Worm (Caenorhabditis elegans) whole organism, L1 larva: ENCODE data around the gene H41C03.3.

Experiments
- C16A3.4 ChIP-seq: fragments of 150-350 bp; optimal IDR thresholded peaks from 2 replicates; lab custom pipeline; 2014; ENCODE audit warnings: missing biosample characterization, missing genetic modification characterization
- Y116A8C.19 ChIP-seq: sonication (generic microtip); optimal IDR thresholded peaks from 2 replicates; lab custom pipeline; 2016; ENCODE audit warnings: missing compliant biosample characterization, missing genetic modification characterization, borderline replicate concordance
- alr-1 ChIP-seq: fragments of 200-800 bp; sonication (Bioruptor generic); optimal IDR thresholded peaks from 2 replicates; lab custom pipeline; 2018; ENCODE audit warnings: borderline replicate concordance, mild to moderate bottlenecking, missing genetic modification characterization, missing compliant biosample characterization
- aly-2 ChIP-seq: fragments of 150-350 bp; optimal IDR thresholded peaks from 2 replicates; lab custom pipeline; 2014; ENCODE audit warnings: missing biosample characterization, missing genetic modification characterization
- blmp-1 ChIP-seq: fragments of 150-350 bp; optimal IDR thresholded peaks from 2 replicates; lab custom pipeline; 2014; ENCODE audit warnings: missing biosample characterization, missing genetic modification characterization
- ceh-8 ChIP-seq: fragments of 200-800 bp; sonication (Bioruptor generic); optimal IDR thresholded peaks from 2 replicates; lab custom pipeline; 2018; ENCODE audit warnings: mild to moderate bottlenecking, missing genetic modification characterization, moderate library complexity, missing compliant biosample characterization
- ceh-82 ChIP-seq, 3 experiments: fragments of 150-350 bp in 1 of 3; sonication (generic microtip) in 2 of 3; optimal IDR thresholded peaks; 2 replicates each; lab custom pipeline; 2014 to 2017; ENCODE audit warnings: missing biosample characterization in 3 of 3, missing genetic modification characterization in 3 of 3
- ceh-88 ChIP-seq: fragments of 200-800 bp; sonication (Bioruptor generic); IDR thresholded peaks from 2 replicates; pipeline ENCODE4 v1.3.6; 2022; ENCODE audit warnings: missing genetic modification characterization, missing compliant biosample characterization
- ces-1 ChIP-seq: fragments of 150-350 bp; optimal IDR thresholded peaks from 2 replicates; lab custom pipeline; 2014; ENCODE audit warnings: missing biosample characterization, missing genetic modification reagents, missing genetic modification characterization
- dpl-1 ChIP-seq, 3 experiments: fragments of 150-350 bp in 2 of 3; sonication (generic microtip) in 1 of 3; optimal IDR thresholded peaks; 2 replicates each; lab custom pipeline; 2014 to 2017; ENCODE audit warnings: missing biosample characterization in 3 of 3, missing genetic modification characterization in 3 of 3, missing genetic modification reagents in 3 of 3
- efl-1 ChIP-seq, 4 experiments: fragments of 150-350 bp; optimal IDR thresholded peaks in 3 of 4; peaks in 1 of 4; 1 replicate in 1 of 4; 2 replicates in 3 of 4; lab custom pipeline; 2014; ENCODE audit warnings: missing biosample characterization in 2 of 4, missing genetic modification characterization in 2 of 4, missing genetic modification reagents in 2 of 4
- egl-27 ChIP-seq, 2 experiments: fragments of 150-350 bp in 1 of 2; sonication (generic microtip); optimal IDR thresholded peaks; 3 replicates each; lab custom pipeline; 2017 to 2018; ENCODE audit warnings: missing biosample characterization in 2 of 2, missing genetic modification characterization in 2 of 2, missing genetic modification reagents in 2 of 2
- elt-2 ChIP-seq: sonication (generic microtip); optimal IDR thresholded peaks from 2 replicates; lab custom pipeline; 2016; ENCODE audit warnings: missing genetic modification characterization, mild to moderate bottlenecking, inconsistent platforms, missing compliant biosample characterization, missing genetic modification reagents
- elt-3 ChIP-seq, 6 experiments: fragments of 150-350 bp in 1 of 6; sonication (generic microtip); optimal IDR thresholded peaks; 2 replicates each; lab custom pipeline; 2017 to 2018; ENCODE audit warnings: missing biosample characterization in 6 of 6, missing genetic modification characterization in 6 of 6, inconsistent platforms in 1 of 6
- ets-5 ChIP-seq: fragments of 200-800 bp; sonication (Bioruptor generic); IDR thresholded peaks from 2 replicates; pipeline ENCODE4 v1.3.6; 2022; ENCODE audit warnings: missing genetic modification characterization, missing compliant biosample characterization
- fkh-8 ChIP-seq: sonication (generic microtip); optimal IDR thresholded peaks from 2 replicates; lab custom pipeline; 2016; ENCODE audit warnings: mild to moderate bottlenecking, missing genetic modification characterization, missing compliant biosample characterization
- fos-1 ChIP-seq: fragments of 150-350 bp; optimal IDR thresholded peaks from 2 replicates; lab custom pipeline; 2014; ENCODE audit warnings: missing biosample characterization, missing genetic modification characterization
- grh-1 ChIP-seq: fragments of 200-800 bp; sonication (Bioruptor generic); IDR thresholded peaks from 2 replicates; pipeline ENCODE4 v1.3.6; 2022; ENCODE audit warnings: missing genetic modification reagents, missing genetic modification characterization, missing compliant biosample characterization
- irx-1 ChIP-seq: sonication (generic microtip); optimal IDR thresholded peaks from 2 replicates; lab custom pipeline; 2016; ENCODE audit warnings: missing genetic modification characterization, missing compliant biosample characterization
- isw-1 ChIP-seq: fragments of 200-800 bp; sonication (Bioruptor generic); IDR thresholded peaks from 2 replicates; pipeline ENCODE4 v1.3.6; 2022; ENCODE audit warnings: missing genetic modification characterization, missing compliant biosample characterization
- jun-1 ChIP-seq: fragments of 150-350 bp; optimal IDR thresholded peaks from 2 replicates; lab custom pipeline; 2014; ENCODE audit warnings: missing biosample characterization, missing genetic modification reagents, missing genetic modification characterization
- lin-13 ChIP-seq: fragments of 150-350 bp; optimal IDR thresholded peaks from 2 replicates; lab custom pipeline; 2014; ENCODE audit warnings: missing biosample characterization, missing genetic modification reagents, missing genetic modification characterization
- lin-14 ChIP-seq: fragments of 200-800 bp; sonication (Bioruptor generic); optimal IDR thresholded peaks from 2 replicates; lab custom pipeline; 2018; ENCODE audit warnings: mild to moderate bottlenecking, missing genetic modification characterization, moderate library complexity, missing compliant biosample characterization
- lin-15B ChIP-seq: fragments of 150-350 bp; sonication (generic microtip); optimal IDR thresholded peaks from 3 replicates; lab custom pipeline; 2014; ENCODE audit warnings: missing biosample characterization, missing genetic modification characterization
- lin-35 ChIP-seq, 2 experiments: fragments of 150-350 bp; optimal IDR thresholded peaks; 2 replicates each; lab custom pipeline; 2014; ENCODE audit warnings: missing biosample characterization in 2 of 2, missing genetic modification characterization in 2 of 2, missing genetic modification reagents in 2 of 2
- lsy-2 ChIP-seq, 2 experiments: fragments of 150-350 bp; optimal IDR thresholded peaks; 2 replicates each; lab custom pipeline; 2014; ENCODE audit warnings: missing biosample characterization in 2 of 2, missing genetic modification characterization in 2 of 2
- mab-9 ChIP-seq: fragments of 200-800 bp; sonication (Bioruptor generic); IDR thresholded peaks from 2 replicates; pipeline ENCODE4 v1.3.6; 2022; ENCODE audit warnings: missing genetic modification reagents, missing genetic modification characterization, missing compliant biosample characterization
- mep-1 ChIP-seq: fragments of 150-350 bp; optimal IDR thresholded peaks from 2 replicates; lab custom pipeline; 2014; ENCODE audit warnings: missing biosample characterization, missing genetic modification characterization
- nhr-12 ChIP-seq: sonication (generic microtip); optimal IDR thresholded peaks from 2 replicates; lab custom pipeline; 2017; ENCODE audit warnings: missing biosample characterization, missing genetic modification characterization
- nhr-20 ChIP-seq: sonication (generic microtip); optimal IDR thresholded peaks from 2 replicates; lab custom pipeline; 2016; ENCODE audit warnings: mild to moderate bottlenecking, missing genetic modification characterization, missing compliant biosample characterization
- nhr-47 ChIP-seq: sonication (generic microtip); optimal IDR thresholded peaks from 2 replicates; lab custom pipeline; 2016; ENCODE audit warnings: mild to moderate bottlenecking, missing genetic modification characterization, moderate library complexity, missing compliant biosample characterization
- nhr-71 ChIP-seq: sonication (generic microtip); optimal IDR thresholded peaks from 2 replicates; lab custom pipeline; 2016; ENCODE audit warnings: mild to moderate bottlenecking, missing genetic modification characterization, moderate library complexity, missing compliant biosample characterization
- nhr-76 ChIP-seq: sonication (generic microtip); optimal IDR thresholded peaks from 2 replicates; lab custom pipeline; 2017; ENCODE audit warnings: missing biosample characterization, missing genetic modification characterization
- nhr-90 ChIP-seq: sonication (generic microtip); optimal IDR thresholded peaks from 2 replicates; lab custom pipeline; 2016; ENCODE audit warnings: mild to moderate bottlenecking, missing genetic modification characterization, missing compliant biosample characterization; ENCODE audit not compliant: poor library complexity
- rnt-1 ChIP-seq: sonication (generic microtip); optimal IDR thresholded peaks from 2 replicates; lab custom pipeline; 2016; ENCODE audit warnings: mild to moderate bottlenecking, missing genetic modification characterization, moderate library complexity, missing compliant biosample characterization
- skn-1 ChIP-seq: fragments of 150-350 bp; optimal IDR thresholded peaks from 2 replicates; lab custom pipeline; 2014; ENCODE audit warnings: missing biosample characterization, missing genetic modification characterization
- snu-23 ChIP-seq: sonication (generic microtip); optimal IDR thresholded peaks from 2 replicates; lab custom pipeline; 2016; ENCODE audit warnings: missing genetic modification characterization, missing compliant biosample characterization
- sup-37 ChIP-seq: fragments of 200-800 bp; sonication (Bioruptor generic); optimal IDR thresholded peaks from 2 replicates; lab custom pipeline; 2018; ENCODE audit warnings: mild to moderate bottlenecking, missing genetic modification characterization, missing compliant biosample characterization
- tlp-1 ChIP-seq: fragments of 150-350 bp; optimal IDR thresholded peaks from 2 replicates; lab custom pipeline; 2014; ENCODE audit warnings: missing biosample characterization, missing genetic modification characterization
- unc-130 ChIP-seq: fragments of 150-350 bp; optimal IDR thresholded peaks from 2 replicates; lab custom pipeline; 2017; ENCODE audit warnings: missing biosample characterization, missing genetic modification characterization, inconsistent platforms
- unc-62 ChIP-seq: fragments of 150-350 bp; optimal IDR thresholded peaks from 2 replicates; lab custom pipeline; 2014; ENCODE audit warnings: missing biosample characterization, missing genetic modification reagents, missing genetic modification characterization
- unc-86 ChIP-seq: sonication (generic microtip); optimal IDR thresholded peaks from 2 replicates; lab custom pipeline; 2016; ENCODE audit warnings: missing genetic modification characterization, missing compliant biosample characterization
- unc-98 ChIP-seq: fragments of 200-800 bp; sonication (Bioruptor generic); IDR thresholded peaks from 2 replicates; pipeline ENCODE4 v1.3.6; 2022; ENCODE audit warnings: missing genetic modification characterization, missing compliant biosample characterization
- xbp-1 ChIP-seq: sonication (generic microtip); optimal IDR thresholded peaks from 2 replicates; lab custom pipeline; 2016; ENCODE audit warnings: missing genetic modification characterization, missing compliant biosample characterization
- zip-4 ChIP-seq: fragments of 200-800 bp; sonication (Bioruptor generic); optimal IDR thresholded peaks from 2 replicates; lab custom pipeline; 2018; ENCODE audit warnings: mild to moderate bottlenecking, missing genetic modification characterization, moderate library complexity, missing compliant biosample characterization

The H41C03.3 gene

DNA sequence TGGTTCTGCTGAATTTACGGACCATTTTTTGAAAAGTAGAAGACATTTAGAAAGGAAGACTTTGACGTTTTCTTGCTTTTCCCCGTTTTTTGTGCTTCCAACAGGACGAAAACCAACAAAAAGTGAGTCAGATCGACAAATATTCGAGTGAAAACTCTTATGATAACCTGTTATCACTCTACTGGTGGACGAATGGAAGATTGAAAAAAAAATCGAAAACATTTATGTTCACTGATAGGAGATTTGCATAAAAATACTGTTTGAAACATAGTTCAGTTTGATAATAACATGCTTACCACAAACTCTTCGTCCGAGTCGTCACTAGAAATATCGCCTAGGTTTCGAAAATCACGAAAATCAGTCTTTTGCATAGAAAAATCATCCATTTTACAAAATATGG, 26.8 kb downstream of the H41C03.3 start:
- peak; percentile 51 for TF ChIP-seq elt-2 (tag; lab: Kevin White, UChicago)
- TF ChIP-seq ceh-88 (GFP tag; lab: Robert Waterston, UW): no peak

DNA sequence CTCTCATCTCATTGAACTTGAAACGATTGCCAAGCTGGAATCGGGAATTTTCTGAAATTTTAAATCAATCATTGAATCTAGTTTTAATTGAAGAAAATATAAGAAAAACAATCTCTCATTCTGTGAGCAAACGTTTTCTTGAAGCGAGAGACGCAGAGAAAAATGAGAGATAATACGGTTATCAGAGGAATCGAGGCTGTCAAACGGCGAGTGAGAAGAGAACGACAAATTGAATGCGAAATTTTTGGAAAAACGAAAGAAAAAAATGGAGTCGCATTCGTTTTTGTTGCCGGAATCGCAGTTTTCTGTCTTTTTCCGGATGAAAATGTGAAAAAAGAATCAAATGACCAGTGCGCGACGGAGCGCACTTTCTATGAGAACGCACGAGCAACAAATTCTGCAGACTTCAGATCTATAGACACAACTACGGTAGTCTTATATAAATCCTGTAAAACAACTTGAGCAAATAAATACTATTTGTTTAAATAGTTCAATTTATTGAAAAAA, 28.0 kb downstream of the H41C03.3 start, which contains the start of gene tex-2:
tex-2 (minus strand) TSS at position 51 of the 507 bp plus-strand sequence.
- peak; percentile 31 for TF ChIP-seq nhr-71 (tag; lab: Kevin White, UChicago)
- peak; percentile 32 for TF ChIP-seq rnt-1 (tag; lab: Kevin White, UChicago)
- peak; percentile 57 for TF ChIP-seq elt-2 (tag; lab: Kevin White, UChicago)
- TF ChIP-seq unc-98: 0 out of 2 replicates have a peak, but pooled peaks have one; percentile 14
- no peak for TF ChIP-seq nhr-76 (tag; lab: Kevin White, UChicago)
- TF ChIP-seq ceh-82 (tag; optimal IDR thresholded peaks at IDR 0.05; lab: Kevin White, UChicago): peak in 2 of 3 experiments; percentile 24
- TF ChIP-seq sup-37 (GFP tag; lab: Kevin White, UChicago): no peak
- peak; percentile 4 for TF ChIP-seq unc-86 (tag; lab: Kevin White, UChicago)
- TF ChIP-seq lin-15B (tag; lab: Kevin White, UChicago): peak; percentile 38
- peak; percentile 54 for TF ChIP-seq nhr-47 (tag; lab: Kevin White, UChicago)
- TF ChIP-seq tlp-1: no peak
- peak in 2 of 3 experiments; percentile 3 to 14 for TF ChIP-seq dpl-1 (GFP tag; optimal IDR thresholded peaks at IDR 0.05; lab: Kevin White, UChicago)
- TF ChIP-seq lin-13 (GFP tag; lab: Kevin White, UChicago): peak; percentile 48
- peak; percentile 36 to 44 for TF ChIP-seq efl-1 (optimal IDR thresholded peaks at IDR 0.05; lab: Kevin White, UChicago)
- TF ChIP-seq efl-1 (GFP tag; optimal IDR thresholded peaks at IDR 0.05 in 1 of 2; lab: Kevin White, UChicago): no peak
- peak; percentile 27 for TF ChIP-seq jun-1
- no peak for TF ChIP-seq aly-2 (tag; lab: Kevin White, UChicago)
- TF ChIP-seq nhr-20 (tag; lab: Kevin White, UChicago): peak; percentile 41
- peak; percentile 7 to 22 for TF ChIP-seq lsy-2 (tag; optimal IDR thresholded peaks at IDR 0.05; lab: Kevin White, UChicago)
- peak; percentile 19 for TF ChIP-seq xbp-1 (tag; lab: Kevin White, UChicago)
- TF ChIP-seq nhr-12: no peak
- TF ChIP-seq lin-14: peak; percentile 62
- TF ChIP-seq snu-23: peak; percentile 22
- TF ChIP-seq isw-1 (GFP tag; lab: Robert Waterston, UW): peak; percentile 18

DNA sequence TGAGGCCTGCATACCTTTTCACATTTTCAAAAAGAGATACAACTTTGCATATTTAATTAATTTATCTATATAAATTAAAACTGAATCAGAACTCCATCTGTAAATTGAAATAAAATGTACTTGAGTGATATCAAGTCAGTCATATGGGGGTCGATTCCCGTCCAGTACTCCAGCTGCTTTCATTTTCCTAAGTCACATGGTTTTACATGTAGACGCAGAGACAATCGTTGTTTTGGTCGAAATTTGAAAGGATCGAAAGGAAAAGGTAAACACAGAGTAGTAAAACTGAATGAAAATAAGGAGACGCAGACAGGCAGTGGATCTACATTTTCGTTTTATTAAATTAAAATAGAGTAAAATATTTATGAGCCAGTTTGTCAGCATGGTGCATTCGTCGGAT, 28.6 kb downstream of the H41C03.3 start:
- TF ChIP-seq dpl-1 (GFP tag; optimal IDR thresholded peaks at IDR 0.05; lab: Kevin White, UChicago) (peak in 2 of 3 experiments; percentile 33 to 39), blmp-1 (tag; lab: Kevin White, UChicago) (peak; percentile 98), nhr-71 (tag; lab: Kevin White, UChicago) (peak; percentile 71), fos-1 (no peak), ces-1 (GFP tag; lab: Kevin White, UChicago) (no peak), lin-35 (GFP tag; optimal IDR thresholded peaks at IDR 0.05; lab: Kevin White, UChicago) (peak; percentile 17 to 74), skn-1 (no peak), nhr-76 (tag; lab: Kevin White, UChicago) (no peak), grh-1 (GFP tag; lab: Robert Waterston, UW) (no peak), elt-2 (tag; lab: Kevin White, UChicago) (no peak), ets-5 (no peak), zip-4 (GFP tag; lab: Kevin White, UChicago) (no peak), ceh-88 (GFP tag; lab: Robert Waterston, UW) (no peak; the same call in 1 of the 2 replicates), Y116A8C.19 (no peak), unc-62 (GFP tag; lab: Kevin White, UChicago) (no peak), fkh-8 (tag; lab: Kevin White, UChicago) (peak; percentile 23), irx-1 (tag; lab: Kevin White, UChicago) (peak; percentile 16), nhr-20 (tag; lab: Kevin White, UChicago) (peak; percentile 77), unc-130 (peak; percentile 43), alr-1 (tag; lab: Kevin White, UChicago) (no peak), C16A3.4 (peak; percentile 58), elt-3 (tag; optimal IDR thresholded peaks at IDR 0.05; lab: Kevin White, UChicago) (peak in 2 of 6 experiments; percentile 31 to 64), nhr-90 (tag; lab: Kevin White, UChicago) (peak; percentile 30), rnt-1 (tag; lab: Kevin White, UChicago) (peak; percentile 40), tlp-1 (no peak), egl-27 (tag; optimal IDR thresholded peaks at IDR 0.05; lab: Kevin White, UChicago) (no peak), efl-1 (optimal IDR thresholded peaks at IDR 0.05; lab: Kevin White, UChicago) (peak in 1 of 2 experiments; percentile 25), efl-1 (GFP tag; optimal IDR thresholded peaks at IDR 0.05 in 1 of 2; lab: Kevin White, UChicago) (peak; percentile 25 to 88), mep-1 (tag; lab: Kevin White, UChicago) (peak; percentile 82), ceh-8 (GFP tag; lab: Kevin White, UChicago) (peak; percentile 43), mab-9 (no peak), lin-13 (GFP tag; lab: Kevin White, UChicago) (peak; percentile 1)
